Worm (Caenorhabditis elegans): ENCODE results near the gene ZK596.2.

The ZK596.2 gene

DNA sequence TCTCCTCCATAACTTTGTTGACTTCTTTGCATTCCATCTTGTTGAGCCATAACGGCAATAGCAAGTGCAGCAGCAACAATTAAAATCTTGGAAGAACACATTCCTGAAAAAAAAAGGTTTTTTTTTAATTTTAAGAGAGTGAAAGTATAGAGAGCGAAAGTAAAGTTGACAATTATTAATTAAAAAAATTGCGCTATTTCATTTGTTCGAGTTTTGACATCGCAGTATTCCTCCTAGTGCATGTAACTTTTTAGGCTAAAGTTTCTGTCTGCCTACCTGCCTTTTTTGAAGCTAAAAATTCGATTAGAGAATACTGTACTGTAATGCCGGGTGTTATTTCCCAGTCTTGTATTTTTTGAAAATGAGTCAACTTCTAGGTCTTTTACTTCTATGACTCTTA lies 17.1 kb downstream of the ZK596.2 start, which contains the start of gene srlf-12:
srlf-12 (minus strand) TSS at position 101 of the 400 bp plus-strand sequence.
- TF ChIP-seq mep-1 (tag; optimal IDR thresholded peaks at IDR 0.05) (no peak), elt-3 (tag; optimal IDR thresholded peaks at IDR 0.05) (no peak), tbx-8 (GFP tag; optimal IDR thresholded peaks at IDR 0.05) (no peak), mab-5 (tag; optimal IDR thresholded peaks at IDR 0.05) (no peak), ham-2 (GFP tag; optimal IDR thresholded peaks at IDR 0.05) (no peak), blmp-1 (tag; optimal IDR thresholded peaks at IDR 0.05) (no peak), lin-13 (tag; optimal IDR thresholded peaks at IDR 0.05) (no peak), flh-1 (GFP tag; optimal IDR thresholded peaks at IDR 0.05) (no peak), snpc-4 (tag; optimal IDR thresholded peaks at IDR 0.05) (no peak), M03D4.4 (tag; optimal IDR thresholded peaks at IDR 0.05) (no peak), hlh-1 (tag; optimal IDR thresholded peaks at IDR 0.05) (no peak), unc-62 (GFP tag; optimal IDR thresholded peaks at IDR 0.05) (no peak), nhr-28 (tag; optimal IDR thresholded peaks at IDR 0.05) (no peak), lsy-2 (tag; optimal IDR thresholded peaks at IDR 0.05) (no peak), sptf-1 (tag; optimal IDR thresholded peaks at IDR 0.05) (no peak)

DNA sequence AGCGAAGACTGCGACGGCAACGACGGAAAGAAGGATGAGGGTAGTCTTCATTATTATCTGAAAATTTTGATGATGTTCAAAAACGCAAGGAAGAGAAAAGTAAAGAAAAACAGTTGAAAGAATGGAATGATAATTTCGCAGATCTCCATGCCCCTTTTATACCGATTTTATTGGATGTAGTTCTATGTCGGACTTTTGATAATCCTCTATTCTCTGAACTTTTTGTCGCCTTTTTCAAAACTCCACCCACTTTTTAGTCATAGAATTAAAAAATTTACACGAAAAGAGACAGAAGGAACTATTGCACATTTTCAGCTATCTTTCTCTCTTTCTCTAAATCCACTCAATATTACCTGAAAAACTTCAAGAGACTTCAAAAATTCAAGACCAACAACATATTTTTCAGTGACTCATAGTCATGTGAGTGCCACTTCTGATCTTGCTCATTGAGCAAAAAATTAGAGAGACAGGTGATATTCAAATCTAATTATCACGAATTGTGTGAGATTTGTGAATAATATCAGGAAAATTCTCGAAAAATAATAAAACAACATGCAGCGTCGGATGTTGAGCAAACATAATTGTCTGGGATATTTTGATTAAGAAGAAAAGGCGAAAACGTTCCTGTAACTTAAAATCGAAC lies 19.2 kb downstream of the ZK596.2 start, which contains the start of gene F13E9.15:
F13E9.15 (minus strand) TSS at position 51 of the 643 bp plus-strand sequence.
- TF ChIP-seq nhr-76 (tag; optimal IDR thresholded peaks at IDR 0.05) = no peak
- TF ChIP-seq zip-8 (tag; optimal IDR thresholded peaks at IDR 0.05) = no peak
- TF ChIP-seq mls-2 (tag; optimal IDR thresholded peaks at IDR 0.05) = no peak
- no peak for TF ChIP-seq bed-3 (GFP tag; optimal IDR thresholded peaks at IDR 0.05)
- no peak for TF ChIP-seq nhr-237 (tag; optimal IDR thresholded peaks at IDR 0.05)
- TF ChIP-seq sptf-1 (tag; optimal IDR thresholded peaks at IDR 0.05) = no peak
- no peak for TF ChIP-seq elt-3 (tag; optimal IDR thresholded peaks at IDR 0.05)
- no peak for TF ChIP-seq cnd-1 (tag; optimal IDR thresholded peaks at IDR 0.05)
- TF ChIP-seq mab-5 (tag; optimal IDR thresholded peaks at IDR 0.05) = no peak
- no peak for TF ChIP-seq mep-1 (tag; optimal IDR thresholded peaks at IDR 0.05)
- TF ChIP-seq nhr-2 (tag; optimal IDR thresholded peaks at IDR 0.05) = no peak
- TF ChIP-seq lsy-2 (tag; optimal IDR thresholded peaks at IDR 0.05) = no peak
- no peak for TF ChIP-seq elt-1 (tag; optimal IDR thresholded peaks at IDR 0.05; ENCODE audit: borderline replicate concordance, insufficient read depth)

DNA sequence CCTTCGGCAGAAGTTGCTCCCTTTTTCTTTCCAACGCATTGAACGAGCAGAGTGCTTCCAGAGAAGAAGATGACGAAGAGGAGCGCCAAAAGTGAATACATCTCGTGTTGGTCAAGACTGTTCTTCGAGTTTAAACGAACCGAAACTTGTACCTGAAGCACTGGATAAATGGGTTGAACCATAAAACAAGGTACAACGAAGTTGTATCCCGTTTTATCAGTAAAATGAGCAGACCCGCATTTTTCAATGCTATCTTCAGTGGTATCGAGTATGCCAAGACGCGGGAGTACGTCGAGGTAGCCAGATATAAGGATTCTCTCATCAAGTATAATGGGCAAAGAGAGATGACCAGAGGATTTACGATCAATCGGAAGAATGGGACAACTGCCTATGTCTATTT lies 21.8 kb downstream of the ZK596.2 start, which contains the start of gene F13E9.16:
F13E9.16 (minus strand) TSS at position 101 of the 400 bp plus-strand sequence.
- no peak for TF ChIP-seq snpc-4 (tag; optimal IDR thresholded peaks at IDR 0.05)
- TF ChIP-seq hlh-1 (tag; optimal IDR thresholded peaks at IDR 0.05) = no peak
- TF ChIP-seq blmp-1 (tag; optimal IDR thresholded peaks at IDR 0.05) = no peak
- TF ChIP-seq bed-3 (GFP tag; optimal IDR thresholded peaks at IDR 0.05) = no peak
- TF ChIP-seq ceh-43 (GFP tag; optimal IDR thresholded peaks at IDR 0.05) = no peak
- no peak for TF ChIP-seq elt-3 (tag; optimal IDR thresholded peaks at IDR 0.05)
- no peak for TF ChIP-seq lsy-2 (tag; optimal IDR thresholded peaks at IDR 0.05)
- no peak for TF ChIP-seq nhr-76 (tag; optimal IDR thresholded peaks at IDR 0.05)
- no peak for TF ChIP-seq ztf-11 (tag; optimal IDR thresholded peaks at IDR 0.05)
- no peak for TF ChIP-seq nhr-12 (tag; optimal IDR thresholded peaks at IDR 0.05)

DNA sequence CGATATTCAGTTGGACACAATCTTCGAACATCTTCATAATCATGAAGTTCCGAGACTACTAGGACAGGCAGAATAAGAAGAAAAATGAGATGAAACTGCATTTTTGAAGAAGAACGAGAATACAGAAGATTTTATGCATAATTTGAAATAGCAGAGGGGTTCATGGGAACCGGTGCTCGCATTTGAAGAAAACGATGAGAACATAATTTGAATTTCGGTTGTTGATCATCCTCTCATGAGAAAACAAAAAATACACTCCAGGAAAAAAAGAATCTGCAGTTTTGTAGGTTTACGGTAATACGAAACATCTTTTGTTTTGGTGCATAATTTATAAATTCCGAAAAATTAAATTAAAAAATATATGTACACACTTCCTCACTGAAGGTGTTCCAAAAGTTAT lies 23.2 kb downstream of the ZK596.2 start, which contains the start of gene srlf-11:
srlf-11 (minus strand) TSS at position 101 of the 400 bp plus-strand sequence.
- TF ChIP-seq M03D4.4 (tag; optimal IDR thresholded peaks at IDR 0.05) = no peak
- no peak for TF ChIP-seq mls-2 (tag; optimal IDR thresholded peaks at IDR 0.05)

- TF ChIP-seq mls-2 (tag; optimal IDR thresholded peaks at IDR 0.05) (no peak), sptf-1 (tag; optimal IDR thresholded peaks at IDR 0.05) (no peak), hlh-1 (tag; optimal IDR thresholded peaks at IDR 0.05) (no peak), ztf-11 (tag; optimal IDR thresholded peaks at IDR 0.05) (no peak), ceh-43 (GFP tag; optimal IDR thresholded peaks at IDR 0.05) (no peak), cnd-1 (tag; optimal IDR thresholded peaks at IDR 0.05) (no peak)
These were observed 24.8 kb downstream of the ZK596.2 start, which contains the start of gene F13E9.5 for ce11 chrIV:10884263-10884662. Gene F13E9.5, minus strand, starts transcription at chrIV:10884363.

- TF ChIP-seq elt-1 (tag; optimal IDR thresholded peaks at IDR 0.05; ENCODE audit: borderline replicate concordance, insufficient read depth) (peak; percentile 88), mep-1 (tag; optimal IDR thresholded peaks at IDR 0.05) (no peak)
These were observed 27.9 kb downstream of the ZK596.2 start, which contains the start of gene F13E9.13 for ce11 chrIV:10881230-10881629. Gene F13E9.13, plus strand, starts transcription at chrIV:10881546.
